Worm (Caenorhabditis elegans) whole organism, L4 larva: ENCODE data around the gene cnx-1.

Experiments
- F26F4.8 ChIP-seq: fragments of 200-800 bp; sonication (Bioruptor generic); conservative IDR thresholded peaks from 2 replicates; pipeline ENCODE4 v1.3.6; 2022; ENCODE audit warnings: missing genetic modification characterization, missing compliant biosample characterization
- ceh-32 ChIP-seq: sonication (generic microtip); optimal IDR thresholded peaks from 2 replicates; lab custom pipeline; 2016; ENCODE audit warnings: mild to moderate bottlenecking, missing genetic modification characterization, missing compliant biosample characterization; ENCODE audit not compliant: poor library complexity
- lin-13 ChIP-seq: fragments of 150-350 bp; optimal IDR thresholded peaks from 2 replicates; lab custom pipeline; 2014; ENCODE audit warnings: missing biosample characterization, missing genetic modification reagents, missing genetic modification characterization
- nhr-25 ChIP-seq: sonication (generic microtip); optimal IDR thresholded peaks from 2 replicates; lab custom pipeline; 2017; ENCODE audit warnings: missing genetic modification characterization, mild to moderate bottlenecking, missing compliant biosample characterization, antibody characterized with exemption, moderate library complexity, borderline replicate concordance; ENCODE audit not compliant: insufficient read depth
- nhr-76 ChIP-seq: fragments of 150-350 bp; optimal IDR thresholded peaks from 2 replicates; lab custom pipeline; 2014; ENCODE audit warnings: missing biosample characterization, missing genetic modification characterization

DNA sequence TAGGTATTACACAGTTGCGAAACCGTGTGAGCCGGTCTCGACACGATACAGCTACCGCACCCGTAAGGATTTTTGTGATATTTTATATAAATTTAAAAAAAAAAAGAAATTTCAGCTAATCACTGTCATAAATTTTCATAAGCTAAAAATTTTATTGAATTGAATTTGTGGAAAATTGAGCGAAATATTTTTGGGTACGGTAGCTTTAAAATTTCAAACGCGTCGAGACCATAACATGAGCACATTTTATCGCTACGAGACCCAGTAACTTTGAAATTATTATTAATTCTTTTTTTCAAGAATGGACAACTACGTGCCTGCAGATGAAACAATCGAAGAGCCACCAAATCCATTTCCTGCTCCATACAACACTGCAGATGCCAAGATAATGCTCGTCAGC lies 3.8 kb downstream of the cnx-1 start, which contains the start of gene ZK632.14:
- TF ChIP-seq nhr-25 (no peak), lin-13 (no peak), F26F4.8 (GFP tag; lab: Robert Waterston, UW) (no peak), ceh-32 (no peak), nhr-76 (tag; lab: Kevin White, UChicago) (no peak)
